Worm (Caenorhabditis elegans): ENCODE data around the gene math-20.
A peak's percentile ranks its signal among the peaks of the same experiment; 100 is the strongest.
"Not testable (repeated sequence)": the region's sequence is repeated elsewhere in the genome, so short reads cannot be mapped to it uniquely, and the experiment has no call there.

math-20 gene

DNA sequence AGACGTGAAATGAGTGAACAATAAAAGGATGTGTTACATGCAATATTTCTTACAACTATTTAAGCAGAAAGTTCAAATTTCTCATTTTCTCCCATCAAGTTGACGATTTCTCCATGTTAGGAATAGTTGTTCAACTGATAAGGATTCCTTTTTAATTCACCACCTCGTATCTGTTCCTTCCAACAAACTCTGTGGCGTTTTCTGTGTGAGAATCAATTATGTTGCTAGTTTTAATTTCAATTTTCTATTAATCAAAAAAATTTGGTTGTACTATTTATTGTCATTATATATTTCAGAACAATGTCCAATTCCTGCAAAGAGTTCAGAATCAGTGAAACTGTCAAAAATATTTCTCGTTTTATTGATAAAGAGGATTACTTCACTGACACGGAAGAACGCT is 7.3 kb upstream of the math-20 start, which contains the start of gene math-44:
Gene math-44, plus strand, starts transcription at position 301 of the 400 bp plus-strand sequence.
- TF ChIP-seq pqm-1 (tag; optimal IDR thresholded peaks at IDR 0.05) (no peak), efl-1 (optimal IDR thresholded peaks at IDR 0.05) (no peak), efl-1 (GFP tag; optimal IDR thresholded peaks at IDR 0.05 in 1 of 2) (peak in 1 of 2 experiments; percentile 30)

ce11 chrII:1993738-1994137 is 2.6 kb upstream of the math-20 start, which contains the start of gene math-21:
Gene math-21, plus strand, starts transcription at chrII:1994038.
- TF ChIP-seq unc-30 (tag; optimal IDR thresholded peaks at IDR 0.05): no peak
- TF ChIP-seq C34B4.2 (tag; optimal IDR thresholded peaks at IDR 0.05): no peak
- TF ChIP-seq C04F5.9 (tag; optimal IDR thresholded peaks at IDR 0.05): no peak
- TF ChIP-seq nhr-11 (tag; optimal IDR thresholded peaks at IDR 0.05): no peak
- no peak for TF ChIP-seq ztf-11 (tag; optimal IDR thresholded peaks at IDR 0.05)
- TF ChIP-seq dsc-1 (tag; optimal IDR thresholded peaks at IDR 0.05): no peak
- no peak for TF ChIP-seq snu-23 (GFP tag; optimal IDR thresholded peaks at IDR 0.05)
- no peak for TF ChIP-seq nhr-237 (tag; optimal IDR thresholded peaks at IDR 0.05)
- no peak for TF ChIP-seq unc-86 (tag; optimal IDR thresholded peaks at IDR 0.05)
- no peak for TF ChIP-seq lsy-2 (tag; optimal IDR thresholded peaks at IDR 0.05)
- no peak for TF ChIP-seq nhr-76 (tag; optimal IDR thresholded peaks at IDR 0.05)
- TF ChIP-seq zag-1 (tag; optimal IDR thresholded peaks at IDR 0.05): no peak
- TF ChIP-seq elt-2 (tag; optimal IDR thresholded peaks at IDR 0.05): no peak
- TF ChIP-seq nhr-77 (tag; optimal IDR thresholded peaks at IDR 0.05): no peak
- no peak for TF ChIP-seq jun-1 (tag; optimal IDR thresholded peaks at IDR 0.05)
- no peak for TF ChIP-seq zip-4 (GFP tag; optimal IDR thresholded peaks at IDR 0.05)
- no peak for TF ChIP-seq elt-3 (tag; optimal IDR thresholded peaks at IDR 0.05)

ce11 chrII:1995744-1996143 is 593 bp upstream of the math-20 start:
- TF ChIP-seq efl-3 (GFP tag; optimal IDR thresholded peaks at IDR 0.05) (no peak), xbp-1 (tag; optimal IDR thresholded peaks at IDR 0.05) (no peak), elt-2 (tag; optimal IDR thresholded peaks at IDR 0.05) (peak; percentile 84), C04F5.9 (tag; optimal IDR thresholded peaks at IDR 0.05) (no peak), ceh-8 (GFP tag; optimal IDR thresholded peaks at IDR 0.05) (no peak), lin-35 (GFP tag; optimal IDR thresholded peaks at IDR 0.05) (peak in 1 of 2 experiments; percentile 14), lin-15B (tag; optimal IDR thresholded peaks at IDR 0.05) (no peak), zip-4 (GFP tag; optimal IDR thresholded peaks at IDR 0.05) (no peak), pqm-1 (tag; optimal IDR thresholded peaks at IDR 0.05) (peak; percentile 27), egl-27 (tag; optimal IDR thresholded peaks at IDR 0.05) (no peak), Y116A8C.19 (tag; optimal IDR thresholded peaks at IDR 0.05; ENCODE audit: borderline replicate concordance) (no peak), nhr-77 (tag; optimal IDR thresholded peaks at IDR 0.05) (no peak), mab-9 (GFP tag; IDR thresholded peaks at IDR 0.05) (no peak), vab-15 (tag; optimal IDR thresholded peaks at IDR 0.05) (no peak), lin-13 (GFP tag; optimal IDR thresholded peaks at IDR 0.05) (no peak), mef-2 (tag; optimal IDR thresholded peaks at IDR 0.05) (no peak), fkh-4 (tag; optimal IDR thresholded peaks at IDR 0.05; ENCODE audit: borderline replicate concordance) (no peak), fkh-10 (GFP tag; optimal IDR thresholded peaks at IDR 0.05) (no peak), nhr-85 (tag) (no peak), mdl-1 (tag; optimal IDR thresholded peaks at IDR 0.05) (no peak)

DNA sequence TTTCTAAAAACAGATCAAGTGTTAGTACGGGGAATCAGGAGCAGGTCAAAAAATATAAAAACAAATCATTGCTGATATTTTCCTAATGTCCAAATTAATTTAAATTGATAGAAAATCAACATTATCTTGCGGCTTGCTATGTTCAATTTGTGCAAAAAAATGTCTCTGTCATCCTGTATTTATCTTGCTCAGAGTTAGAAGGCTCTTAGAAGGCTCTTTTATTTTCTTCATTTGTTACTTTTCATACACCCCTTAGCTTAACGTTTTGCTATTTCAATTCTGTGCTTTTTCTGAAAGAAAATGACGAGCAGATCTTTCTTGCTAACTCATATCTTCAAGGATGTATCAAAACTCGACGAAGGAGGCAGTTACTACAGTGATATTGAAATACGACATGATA is 2.2 kb downstream of the math-20 start, which contains the start of gene math-19:
Gene math-19, plus strand, starts transcription at position 301 of the 400 bp plus-strand sequence.
- not testable (repeated sequence) for TF ChIP-seq nhr-90 (tag; optimal IDR thresholded peaks at IDR 0.05; ENCODE audit: poor library complexity); mep-1 (tag; optimal IDR thresholded peaks at IDR 0.05); snpc-4 (tag; optimal IDR thresholded peaks at IDR 0.05)
